Worm (Caenorhabditis elegans): ENCODE data around the gene glt-6.

glt-6 gene

DNA sequence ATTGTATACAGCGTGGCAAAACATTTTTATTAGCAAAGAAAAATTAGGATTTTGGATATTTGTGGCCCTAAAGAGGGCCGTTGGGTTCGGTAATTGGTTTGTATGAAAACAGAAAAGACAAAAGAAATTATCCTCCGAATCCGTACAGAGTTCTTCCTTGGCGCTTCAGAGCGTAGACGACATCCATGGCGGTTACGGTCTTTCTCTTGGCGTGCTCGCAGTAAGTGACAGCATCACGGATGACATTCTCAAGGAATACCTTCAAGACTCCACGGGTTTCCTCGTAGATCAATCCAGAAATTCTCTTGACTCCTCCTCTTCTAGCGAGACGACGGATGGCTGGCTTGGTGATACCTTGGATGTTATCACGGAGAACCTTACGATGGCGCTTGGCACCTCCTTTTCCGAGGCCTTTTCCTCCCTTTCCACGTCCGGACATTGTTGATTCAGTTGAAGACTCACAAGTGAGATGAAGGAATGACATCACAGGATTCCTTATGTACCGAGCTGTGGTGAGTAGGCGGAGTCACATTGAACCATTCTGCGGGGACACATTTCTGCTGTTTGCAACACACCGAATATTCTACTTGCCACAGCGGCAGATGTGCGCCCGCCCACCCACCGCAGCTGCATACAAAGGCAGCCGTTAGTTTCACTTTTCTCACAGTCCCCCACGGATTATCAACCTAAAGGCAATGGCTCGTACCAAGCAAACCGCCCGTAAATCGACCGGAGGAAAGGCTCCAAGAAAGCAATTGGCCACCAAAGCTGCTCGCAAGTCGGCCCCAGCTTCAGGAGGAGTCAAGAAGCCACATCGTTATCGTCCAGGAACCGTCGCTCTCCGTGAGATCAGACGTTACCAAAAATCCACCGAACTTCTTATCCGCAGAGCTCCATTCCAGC lies 15.6 kb upstream of the glt-6 start, which contains the start of the genes his-60 and his-59:
TSS of gene his-60 (minus strand) at position 439 of the 903 bp plus-strand sequence.
TSS of gene his-59 (plus strand) at position 696 of the 903 bp plus-strand sequence.
- TF ChIP-seq zip-4 (GFP tag; optimal IDR thresholded peaks at IDR 0.05) (no peak), hpl-2 (GFP tag; optimal IDR thresholded peaks at IDR 0.05) (no peak), blmp-1 (tag; optimal IDR thresholded peaks at IDR 0.05) (no peak), F16B12.6 (tag; optimal IDR thresholded peaks at IDR 0.05) (no peak), ama-1 (optimal IDR thresholded peaks at IDR 0.05) (no peak), lsy-2 (tag; optimal IDR thresholded peaks at IDR 0.05) (no peak), nhr-47 (tag; optimal IDR thresholded peaks at IDR 0.05) (no peak), dpl-1 (GFP tag; optimal IDR thresholded peaks at IDR 0.05) (no peak), nhr-90 (tag; optimal IDR thresholded peaks at IDR 0.05; ENCODE audit: poor library complexity) (peak; percentile 63), nhr-19 (GFP tag; conservative IDR thresholded peaks at IDR 0.05) (peak; percentile 41), C04F5.9 (tag; optimal IDR thresholded peaks at IDR 0.05) (no peak), snpc-4 (tag; optimal IDR thresholded peaks at IDR 0.05) (no peak), efl-3 (GFP tag; optimal IDR thresholded peaks at IDR 0.05) (peak; percentile 70), tlp-1 (tag; optimal IDR thresholded peaks at IDR 0.05) (no peak), isw-1 (GFP tag; IDR thresholded peaks at IDR 0.05) (peak; percentile 7; the same call in 1 of the 2 replicates), unc-98 (GFP tag; IDR thresholded peaks at IDR 0.05) (no peak), ets-5 (GFP tag; IDR thresholded peaks at IDR 0.05) (no peak), ceh-88 (GFP tag; IDR thresholded peaks at IDR 0.05) (0 out of 2 replicates have a peak, but pooled peaks have one; percentile 14), Y116A8C.19 (tag; optimal IDR thresholded peaks at IDR 0.05; ENCODE audit: borderline replicate concordance) (no peak), unc-62 (GFP tag; optimal IDR thresholded peaks at IDR 0.05) (no peak), ceh-82 (tag; optimal IDR thresholded peaks at IDR 0.05) (no peak), nhr-84 (tag; optimal IDR thresholded peaks at IDR 0.05) (no peak), unc-86 (tag; optimal IDR thresholded peaks at IDR 0.05) (peak; percentile 58), vab-15 (tag; optimal IDR thresholded peaks at IDR 0.05) (no peak), mdl-1 (tag; optimal IDR thresholded peaks at IDR 0.05) (no peak), nhr-237 (tag; optimal IDR thresholded peaks at IDR 0.05) (no peak), hlh-17 (GFP tag; optimal IDR thresholded peaks at IDR 0.05; ENCODE audit: borderline replicate concordance) (no peak), lin-13 (GFP tag; optimal IDR thresholded peaks at IDR 0.05) (no peak), fkh-8 (tag; optimal IDR thresholded peaks at IDR 0.05) (no peak), unc-30 (tag; optimal IDR thresholded peaks at IDR 0.05) (no peak), elt-3 (tag; optimal IDR thresholded peaks at IDR 0.05) (no peak), nhr-11 (tag; optimal IDR thresholded peaks at IDR 0.05) (no peak), fos-1 (tag; optimal IDR thresholded peaks at IDR 0.05) (no peak), snu-23 (GFP tag; optimal IDR thresholded peaks at IDR 0.05) (peak; percentile 55), sox-4 (tag; optimal IDR thresholded peaks at IDR 0.05) (no peak), pax-3 (tag; optimal IDR thresholded peaks at IDR 0.05) (no peak), pag-3 (tag; optimal IDR thresholded peaks at IDR 0.05; ENCODE audit: borderline replicate concordance, insufficient read depth) (no peak), pqm-1 (tag; optimal IDR thresholded peaks at IDR 0.05) (no peak), elt-2 (tag; optimal IDR thresholded peaks at IDR 0.05) (no peak), ceh-90 (tag; optimal IDR thresholded peaks at IDR 0.05) (no peak), nhr-77 (tag; optimal IDR thresholded peaks at IDR 0.05) (no peak), mef-2 (tag; optimal IDR thresholded peaks at IDR 0.05) (no peak), egl-27 (tag; optimal IDR thresholded peaks at IDR 0.05) (no peak), ztf-11 (tag; optimal IDR thresholded peaks at IDR 0.05) (peak in 1 of 2 experiments; percentile 93), nhr-85 (tag) (peak; percentile 79), lin-35 (GFP tag; optimal IDR thresholded peaks at IDR 0.05) (no peak), efl-1 (optimal IDR thresholded peaks at IDR 0.05) (peak; percentile 8 to 28), efl-1 (GFP tag; optimal IDR thresholded peaks at IDR 0.05 in 1 of 2) (no peak), grh-1 (GFP tag; IDR thresholded peaks at IDR 0.05) (peak; percentile 47; the same call in 1 of the 2 replicates), lin-14 (GFP tag; optimal IDR thresholded peaks at IDR 0.05) (peak; percentile 67), ztf-4 (tag; optimal IDR thresholded peaks at IDR 0.05) (no peak)
